Fruit fly (Drosophila melanogaster) Kc167 (cell line): Measurements from ENCODE around the gene CG46507.
"Not testable (repeated sequence)": the region's sequence is repeated elsewhere in the genome, so short reads cannot be mapped to it uniquely, and the experiment has no call there.

Experiments
- Myc ChIP-seq: fragments of >200 bp; optimal IDR thresholded peaks from 2 replicates; lab custom pipeline; 2017; ENCODE audit warnings: missing external identifiers
- Sin3A ChIP-seq: fragments of >200 bp; optimal IDR thresholded peaks from 2 replicates; lab custom pipeline; 2018; ENCODE audit warnings: missing external identifiers
- h ChIP-seq: fragments of >200 bp; optimal IDR thresholded peaks from 3 replicates; lab custom pipeline; 2018; ENCODE audit warnings: missing external identifiers
- insv ChIP-seq: fragments of >200 bp; optimal IDR thresholded peaks from 3 replicates; lab custom pipeline; 2018; ENCODE audit warnings: missing external identifiers
- psq ChIP-seq: fragments of >200 bp; optimal IDR thresholded peaks from 2 replicates; lab custom pipeline; 2017; ENCODE audit warnings: missing external identifiers
- ttk ChIP-seq: sonication (Bioruptor generic); optimal IDR thresholded peaks from 2 replicates; lab custom pipeline; 2017; ENCODE audit warnings: missing external identifiers

CG46507 gene

DNA sequence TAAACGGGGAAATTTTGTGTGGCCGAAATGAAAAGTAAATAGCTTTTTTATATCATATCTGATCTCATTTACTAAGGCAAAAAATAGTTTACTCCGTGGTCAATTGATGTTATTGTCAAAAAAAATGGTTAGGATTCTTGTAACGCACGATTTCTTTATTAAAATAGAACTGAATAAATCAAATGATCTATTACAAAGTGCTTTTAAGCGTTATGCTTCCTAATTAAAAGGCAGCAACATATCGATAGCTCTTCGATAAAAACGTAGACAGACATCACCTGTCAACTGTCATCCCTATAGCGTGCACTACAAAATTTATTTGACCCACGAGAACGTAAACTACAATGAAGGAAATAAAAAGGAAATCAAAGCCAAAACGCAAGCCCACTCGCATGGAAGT is at the start of gene CG46507:
Gene CG46507, plus strand, starts transcription at position 301 of the 400 bp plus-strand sequence.
- not testable (repeated sequence) for TF ChIP-seq Myc; insv (lab: Kevin White, UChicago); ttk

- not testable (repeated sequence) for TF ChIP-seq h (lab: Kevin White, UChicago); Myc; ttk
Measured at dm6 chrX:22142758-22143157, 20.0 kb upstream of the CG46507 start, which contains the start of gene CG40813. Gene CG40813 (plus strand): TSS chrX:22143058.

DNA sequence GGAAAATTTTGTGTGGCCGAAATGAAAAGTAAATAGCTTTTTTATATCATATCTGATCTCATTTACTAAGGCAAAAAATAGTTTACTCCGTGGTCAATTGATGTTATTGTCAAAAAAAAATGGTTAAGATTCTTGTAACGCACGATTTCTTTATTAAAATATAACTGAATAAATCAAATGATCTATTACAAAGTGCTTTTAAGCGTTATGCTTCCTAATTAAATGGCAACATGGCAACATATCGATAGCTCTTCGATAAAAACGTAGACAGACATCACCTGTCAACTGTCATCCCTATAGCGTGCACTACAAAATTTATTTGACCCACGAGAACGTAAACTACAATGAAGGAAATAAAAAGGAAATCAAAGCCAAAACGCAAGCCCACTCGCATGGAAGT is 15.2 kb upstream of the CG46507 start, which contains the start of gene CG46504:
Gene CG46504, plus strand, starts transcription at position 301 of the 400 bp plus-strand sequence.
- not testable (repeated sequence) for TF ChIP-seq ttk; insv (lab: Kevin White, UChicago); psq

DNA sequence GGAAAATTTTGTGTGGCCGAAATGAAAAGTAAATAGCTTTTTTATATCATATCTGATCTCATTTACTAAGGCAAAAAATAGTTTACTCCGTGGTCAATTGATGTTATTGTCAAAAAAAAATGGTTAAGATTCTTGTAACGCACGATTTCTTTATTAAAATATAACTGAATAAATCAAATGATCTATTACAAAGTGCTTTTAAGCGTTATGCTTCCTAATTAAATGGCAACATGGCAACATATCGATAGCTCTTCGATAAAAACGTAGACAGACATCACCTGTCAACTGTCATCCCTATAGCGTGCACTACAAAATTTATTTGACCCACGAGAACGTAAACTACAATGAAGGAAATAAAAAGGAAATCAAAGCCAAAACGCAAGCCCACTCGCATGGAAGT is 10.2 kb upstream of the CG46507 start, which contains the start of gene CG46505:
Gene CG46505, plus strand, starts transcription at position 301 of the 400 bp plus-strand sequence.
- TF ChIP-seq Sin3A; psq; insv (lab: Kevin White, UChicago): not testable (repeated sequence)

- TF ChIP-seq Sin3A, psq, Myc: not testable (repeated sequence)
Measured at dm6 chrX:22157587-22157986, 5.1 kb upstream of the CG46507 start, which contains the start of gene CG46506. Gene CG46506 (plus strand): TSS chrX:22157887.

DNA sequence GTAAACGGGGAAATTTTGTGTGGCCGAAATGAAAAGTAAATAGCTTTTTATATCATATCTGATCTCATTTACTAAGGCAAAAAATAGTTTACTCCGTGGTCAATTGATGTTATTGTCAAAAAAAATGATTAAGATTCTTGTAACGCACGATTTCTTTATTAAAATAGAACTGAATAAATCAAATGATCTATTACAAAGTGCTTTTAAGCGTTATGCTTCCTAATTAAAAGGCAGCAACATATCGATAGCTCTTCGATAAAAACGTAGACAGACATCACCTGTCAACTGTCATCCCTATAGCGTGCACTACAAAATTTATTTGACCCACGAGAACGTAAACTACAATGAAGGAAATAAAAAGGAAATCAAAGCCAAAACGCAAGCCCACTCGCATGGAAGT is 4.6 kb downstream of the CG46507 start, which contains the start of gene CG46508:
Gene CG46508, plus strand, starts transcription at position 301 of the 400 bp plus-strand sequence.
- TF ChIP-seq Myc; insv (lab: Kevin White, UChicago); Sin3A: not testable (repeated sequence)

dm6 chrX:22172341-22172740 is 9.6 kb downstream of the CG46507 start, which contains the start of gene CG46509:
Gene CG46509 (plus strand): TSS chrX:22172641.
- not testable (repeated sequence) for TF ChIP-seq ttk; h (lab: Kevin White, UChicago); insv (lab: Kevin White, UChicago)

dm6 chrX:22177205-22177604 is 14.5 kb downstream of the CG46507 start, which contains the start of gene CG46510:
Gene CG46510 (plus strand): TSS chrX:22177505.
- TF ChIP-seq Sin3A; h (lab: Kevin White, UChicago); psq: not testable (repeated sequence)

DNA sequence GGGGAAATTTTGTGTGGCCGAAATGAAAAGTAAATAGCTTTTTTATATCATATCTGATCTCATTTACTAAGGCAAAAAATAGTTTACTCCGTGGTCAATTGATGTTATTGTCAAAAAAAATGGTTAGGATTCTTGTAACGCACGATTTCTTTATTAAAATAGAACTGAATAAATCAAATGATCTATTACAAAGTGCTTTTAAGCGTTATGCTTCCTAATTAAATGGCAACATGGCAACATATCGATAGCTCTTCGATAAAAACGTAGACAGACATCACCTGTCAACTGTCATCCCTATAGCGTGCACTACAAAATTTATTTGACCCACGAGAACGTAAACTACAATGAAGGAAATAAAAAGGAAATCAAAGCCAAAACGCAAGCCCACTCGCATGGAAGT is 19.5 kb downstream of the CG46507 start, which contains the start of gene CG46511:
Gene CG46511, plus strand, starts transcription at position 301 of the 400 bp plus-strand sequence.
- TF ChIP-seq insv (lab: Kevin White, UChicago); Sin3A; h (lab: Kevin White, UChicago): not testable (repeated sequence)

dm6 chrX:22187070-22187469 is 24.3 kb downstream of the CG46507 start, which contains the start of gene CG46512:
Gene CG46512 (plus strand): TSS chrX:22187370.
- not testable (repeated sequence) for TF ChIP-seq insv (lab: Kevin White, UChicago); Myc; h (lab: Kevin White, UChicago)

- TF ChIP-seq insv (lab: Kevin White, UChicago); psq; Sin3A: not testable (repeated sequence)
Measured at dm6 chrX:22191973-22192372, 29.2 kb downstream of the CG46507 start, which contains the start of gene CG46513. Gene CG46513 (plus strand): TSS chrX:22192273.

DNA sequence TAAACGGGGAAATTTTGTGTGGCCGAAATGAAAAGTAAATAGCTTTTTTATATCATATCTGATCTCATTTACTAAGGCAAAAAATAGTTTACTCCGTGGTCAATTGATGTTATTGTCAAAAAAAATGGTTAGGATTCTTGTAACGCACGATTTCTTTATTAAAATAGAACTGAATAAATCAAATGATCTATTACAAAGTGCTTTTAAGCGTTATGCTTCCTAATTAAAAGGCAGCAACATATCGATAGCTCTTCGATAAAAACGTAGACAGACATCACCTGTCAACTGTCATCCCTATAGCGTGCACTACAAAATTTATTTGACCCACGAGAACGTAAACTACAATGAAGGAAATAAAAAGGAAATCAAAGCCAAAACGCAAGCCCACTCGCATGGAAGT is 34.2 kb downstream of the CG46507 start, which contains the start of gene CG46514:
Gene CG46514, plus strand, starts transcription at position 301 of the 400 bp plus-strand sequence.
- TF ChIP-seq h (lab: Kevin White, UChicago); psq; ttk: not testable (repeated sequence)

- TF ChIP-seq h (lab: Kevin White, UChicago); insv (lab: Kevin White, UChicago); Myc: not testable (repeated sequence)
Measured at dm6 chrX:22201883-22202282, 39.2 kb downstream of the CG46507 start, which contains the start of gene CG46515. Gene CG46515 (plus strand): TSS chrX:22202183.

- TF ChIP-seq Sin3A; h (lab: Kevin White, UChicago); insv (lab: Kevin White, UChicago): not testable (repeated sequence)
Measured at dm6 chrX:22212028-22212427, 49.3 kb downstream of the CG46507 start, which contains the start of gene CG46516. Gene CG46516 (plus strand): TSS chrX:22212328.
